Worm (Caenorhabditis elegans) whole organism, L2 larva: ENCODE data around the gene prx-14.
"Not testable (repeated sequence)": the region's sequence is repeated elsewhere in the genome, so short reads cannot be mapped to it uniquely, and the experiment has no call there.

ENCODE experiments used
- C34F6.9 ChIP-seq: fragments of 150-350 bp; optimal IDR thresholded peaks from 2 replicates; lab custom pipeline; 2014; ENCODE audit warnings: missing biosample characterization, missing genetic modification characterization
- F13H6.1 ChIP-seq: sonication (generic microtip); optimal IDR thresholded peaks from 2 replicates; lab custom pipeline; 2016; ENCODE audit warnings: missing genetic modification characterization, missing compliant biosample characterization
- R02D3.7 ChIP-seq: fragments of 150-350 bp; optimal IDR thresholded peaks from 2 replicates; lab custom pipeline; 2014; ENCODE audit warnings: missing biosample characterization, missing genetic modification characterization
- ZK546.5 ChIP-seq: sonication (generic microtip); optimal IDR thresholded peaks from 2 replicates; lab custom pipeline; 2017; ENCODE audit warnings: missing biosample characterization, missing genetic modification characterization
- aly-2 ChIP-seq: fragments of 150-350 bp; optimal IDR thresholded peaks from 2 replicates; lab custom pipeline; 2014; ENCODE audit warnings: missing biosample characterization, missing genetic modification characterization
- ama-1 ChIP-seq: fragments of 150-350 bp; optimal IDR thresholded peaks from 2 replicates; lab custom pipeline; 2018; ENCODE audit warnings: inconsistent platforms
- crh-2 ChIP-seq: sonication (generic microtip); optimal IDR thresholded peaks from 2 replicates; lab custom pipeline; 2017; ENCODE audit warnings: missing biosample characterization, missing genetic modification characterization
- egl-27 ChIP-seq: sonication (generic microtip); optimal IDR thresholded peaks from 3 replicates; lab custom pipeline; 2017; ENCODE audit warnings: missing biosample characterization, missing genetic modification reagents, missing genetic modification characterization
- elt-1 ChIP-seq: fragments of 150-350 bp; optimal IDR thresholded peaks from 2 replicates; lab custom pipeline; 2014; ENCODE audit warnings: missing biosample characterization, missing genetic modification characterization
- elt-3 ChIP-seq: sonication (generic microtip); optimal IDR thresholded peaks from 2 replicates; lab custom pipeline; 2017; ENCODE audit warnings: missing biosample characterization, missing genetic modification characterization
- fos-1 ChIP-seq: fragments of 150-350 bp; optimal IDR thresholded peaks from 2 replicates; lab custom pipeline; 2014; ENCODE audit warnings: missing biosample characterization, missing genetic modification characterization
- gmeb-1 ChIP-seq: fragments of 150-350 bp; optimal IDR thresholded peaks from 2 replicates; lab custom pipeline; 2014; ENCODE audit warnings: missing biosample characterization, missing genetic modification characterization
- lin-11 ChIP-seq: fragments of 150-350 bp; sonication (generic microtip); optimal IDR thresholded peaks from 2 replicates; lab custom pipeline; 2014; ENCODE audit warnings: missing biosample characterization, missing genetic modification characterization, inconsistent platforms, mixed read lengths
- nhr-10 ChIP-seq: sonication (generic microtip); optimal IDR thresholded peaks from 2 replicates; lab custom pipeline; 2017; ENCODE audit warnings: missing biosample characterization, missing genetic modification characterization
- nhr-11 ChIP-seq: fragments of 150-350 bp; optimal IDR thresholded peaks from 2 replicates; lab custom pipeline; 2014; ENCODE audit warnings: missing biosample characterization, missing genetic modification characterization
- nhr-12 ChIP-seq: fragments of 150-350 bp; optimal IDR thresholded peaks from 2 replicates; lab custom pipeline; 2014; ENCODE audit warnings: missing biosample characterization, missing genetic modification characterization
- nhr-129 ChIP-seq: fragments of 150-350 bp; optimal IDR thresholded peaks from 2 replicates; lab custom pipeline; 2014; ENCODE audit warnings: missing biosample characterization, missing genetic modification characterization
- nhr-21 ChIP-seq: fragments of 150-350 bp; optimal IDR thresholded peaks from 2 replicates; lab custom pipeline; 2014; ENCODE audit warnings: missing biosample characterization, missing genetic modification characterization
- nhr-23 ChIP-seq: fragments of 150-350 bp; optimal IDR thresholded peaks from 2 replicates; lab custom pipeline; 2014; ENCODE audit warnings: missing biosample characterization, missing genetic modification reagents, missing genetic modification characterization
- nhr-237 ChIP-seq: fragments of 150-350 bp; optimal IDR thresholded peaks from 2 replicates; lab custom pipeline; 2014; ENCODE audit warnings: missing biosample characterization, missing genetic modification characterization
- nhr-25 ChIP-seq: fragments of 150-350 bp; sonication (generic microtip); optimal IDR thresholded peaks from 3 replicates; lab custom pipeline; 2014; ENCODE audit warnings: missing biosample characterization, missing genetic modification characterization
- nhr-6 ChIP-seq: fragments of 150-350 bp; optimal IDR thresholded peaks from 2 replicates; lab custom pipeline; 2014; ENCODE audit warnings: missing biosample characterization, missing genetic modification characterization
- peb-1 ChIP-seq: fragments of 150-350 bp; optimal IDR thresholded peaks from 2 replicates; lab custom pipeline; 2014; ENCODE audit warnings: missing biosample characterization, missing genetic modification characterization
- sem-4 ChIP-seq: fragments of 150-350 bp; optimal IDR thresholded peaks from 2 replicates; lab custom pipeline; 2014; ENCODE audit warnings: missing biosample characterization, missing genetic modification reagents, missing genetic modification characterization
- skn-1 ChIP-seq: sonication (generic microtip); optimal IDR thresholded peaks from 2 replicates; lab custom pipeline; 2017; ENCODE audit warnings: missing biosample characterization, missing genetic modification characterization
- sma-9 ChIP-seq, 2 experiments: fragments of 150-350 bp in 1 of 2; sonication (generic microtip) in 1 of 2; optimal IDR thresholded peaks; 2 replicates each; lab custom pipeline; 2014 to 2016; ENCODE audit warnings: missing genetic modification characterization in 2 of 2, mild to moderate bottlenecking in 1 of 2, missing biosample characterization in 1 of 2, missing compliant biosample characterization in 1 of 2, missing genetic modification reagents in 1 of 2, moderate library complexity in 1 of 2
- snpc-4 ChIP-seq: fragments of 150-350 bp; optimal IDR thresholded peaks from 2 replicates; lab custom pipeline; 2014; ENCODE audit warnings: missing biosample characterization, missing genetic modification characterization
- unc-39 ChIP-seq: fragments of 150-350 bp; optimal IDR thresholded peaks from 2 replicates; lab custom pipeline; 2014; ENCODE audit warnings: missing biosample characterization, missing genetic modification characterization
- zag-1 ChIP-seq: fragments of 150-350 bp; optimal IDR thresholded peaks from 2 replicates; lab custom pipeline; 2014; ENCODE audit warnings: missing biosample characterization, missing genetic modification characterization
- ztf-1 ChIP-seq: fragments of 200-800 bp; sonication (Bioruptor generic); conservative IDR thresholded peaks from 2 replicates; pipeline ENCODE4 v1.3.6; 2022; ENCODE audit warnings: missing genetic modification characterization, missing compliant biosample characterization
- ztf-11 ChIP-seq: sonication (generic microtip); optimal IDR thresholded peaks from 2 replicates; lab custom pipeline; 2017; ENCODE audit warnings: missing biosample characterization, missing genetic modification characterization
- ztf-4 ChIP-seq: fragments of 150-350 bp; optimal IDR thresholded peaks from 2 replicates; lab custom pipeline; 2014; ENCODE audit warnings: missing biosample characterization, missing genetic modification characterization

Gene prx-14

ce11 chrIV:11186729-11187128, 3.8 kb downstream of the prx-14 start, which contains the start of gene sdz-27:
sdz-27 (plus strand) TSS chrIV:11187029.
- TF ChIP-seq ZK546.5 (tag; lab: Kevin White, UChicago) (no peak), nhr-237 (tag; lab: Kevin White, UChicago) (no peak), nhr-6 (tag; lab: Kevin White, UChicago) (no peak), R02D3.7 (tag; lab: Kevin White, UChicago) (no peak), elt-3 (tag; lab: Kevin White, UChicago) (no peak), fos-1 (tag; lab: Kevin White, UChicago) (no peak), nhr-11 (tag; lab: Kevin White, UChicago) (no peak), skn-1 (tag; lab: Kevin White, UChicago) (no peak)

ce11 chrIV:11189411-11189810, 6.5 kb downstream of the prx-14 start, which contains the start of gene fbxb-79:
fbxb-79 (minus strand) TSS chrIV:11189511.
- TF ChIP-seq unc-39 = no peak
- no peak for TF ChIP-seq nhr-10 (tag; lab: Kevin White, UChicago)
- TF ChIP-seq elt-1 = no peak
- TF ChIP-seq F13H6.1 (tag; lab: Kevin White, UChicago) = no peak
- TF ChIP-seq nhr-25 (tag; lab: Kevin White, UChicago) = no peak
- no peak for TF ChIP-seq R02D3.7 (tag; lab: Kevin White, UChicago)
- no peak for TF ChIP-seq ztf-1
- no peak for TF ChIP-seq sma-9 (GFP tag; optimal IDR thresholded peaks at IDR 0.05; lab: Kevin White, UChicago)
- TF ChIP-seq sma-9 (tag; optimal IDR thresholded peaks at IDR 0.05; lab: Kevin White, UChicago) = no peak
- TF ChIP-seq aly-2 (tag; lab: Kevin White, UChicago) = no peak

- TF ChIP-seq nhr-10 (tag; lab: Kevin White, UChicago); unc-39; nhr-237 (tag; lab: Kevin White, UChicago): not testable (repeated sequence)
- TF ChIP-seq, all 48 proteins: peak for 0; not testable (repeated sequence) for 48
Observed at ce11 chrIV:11198983-11199382, 16.1 kb downstream of the prx-14 start, which contains the start of gene R07H5.16. R07H5.16 (plus strand) TSS chrIV:11199330.

DNA sequence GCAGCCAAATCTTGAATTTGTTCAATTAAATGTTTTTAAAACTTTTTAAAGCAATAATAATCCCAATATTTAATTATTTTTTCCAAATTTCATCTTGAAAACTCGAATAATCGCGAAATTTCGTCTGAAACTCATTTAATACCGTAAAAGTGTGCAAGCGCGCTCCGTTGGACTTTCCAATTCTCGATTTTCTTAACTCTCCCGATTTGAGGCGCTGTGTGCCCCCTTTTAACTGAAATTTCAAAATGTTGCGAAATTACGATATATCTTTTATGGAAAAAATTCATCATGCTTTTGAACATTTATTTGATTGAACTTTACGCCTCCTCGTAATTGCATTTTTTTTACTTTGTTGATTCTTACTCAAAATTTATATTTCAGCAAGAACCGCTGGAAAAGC, 19.5 kb downstream of the prx-14 start, which contains the start of gene R07H5.11:
Gene R07H5.11 (plus strand): TSS at position 380 of the 400 bp plus-strand sequence.
- TF ChIP-seq gmeb-1 (tag; lab: Kevin White, UChicago); sem-4 (tag; lab: Kevin White, UChicago); peb-1: not testable (repeated sequence)

ce11 chrIV:11207186-11207585, 24.3 kb downstream of the prx-14 start, which contains the start of gene R07H5.9:
R07H5.9 (plus strand) TSS chrIV:11207486.
- TF ChIP-seq zag-1 (tag; lab: Kevin White, UChicago) (no peak), lin-11 (tag; lab: Kevin White, UChicago) (no peak), R02D3.7 (tag; lab: Kevin White, UChicago) (no peak), nhr-129 (tag; lab: Kevin White, UChicago) (no peak), skn-1 (tag; lab: Kevin White, UChicago) (no peak), C34F6.9 (tag; lab: Kevin White, UChicago) (no peak), ZK546.5 (tag; lab: Kevin White, UChicago) (no peak), egl-27 (tag; lab: Kevin White, UChicago) (no peak), elt-3 (tag; lab: Kevin White, UChicago) (no peak), peb-1 (no peak), nhr-10 (tag; lab: Kevin White, UChicago) (no peak), ztf-11 (tag; lab: Kevin White, UChicago) (no peak), ztf-4 (no peak), nhr-23 (tag; lab: Kevin White, UChicago) (no peak), crh-2 (tag; lab: Kevin White, UChicago) (no peak), nhr-12 (tag; lab: Kevin White, UChicago) (no peak)

DNA sequence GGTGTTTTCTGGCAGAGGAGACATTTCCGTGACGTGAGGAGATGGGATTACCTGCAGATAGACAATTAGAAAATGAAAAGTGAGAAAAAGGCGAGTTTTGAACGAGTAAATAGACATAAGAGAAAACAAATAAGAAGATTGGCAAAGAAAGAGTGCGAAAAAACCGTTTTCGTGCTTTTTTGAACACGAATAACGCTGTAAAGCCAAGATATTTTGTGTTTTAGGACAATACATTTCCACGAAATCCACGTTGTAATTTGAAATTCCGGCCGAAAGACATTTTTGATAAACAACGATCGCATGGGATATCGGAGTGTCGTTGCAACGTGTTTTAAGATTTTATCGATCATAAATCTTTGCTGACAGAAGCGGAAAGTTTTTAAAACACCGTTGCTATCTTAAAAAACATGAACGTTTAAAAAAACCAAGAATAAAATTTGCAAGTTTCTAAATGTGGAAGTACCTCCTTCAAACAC, 27.9 kb downstream of the prx-14 start, which contains the start of gene adk-1:
Gene adk-1 (minus strand): TSS at position 51 of the 476 bp plus-strand sequence.
- TF ChIP-seq nhr-21 = no peak
- TF ChIP-seq ama-1 (lab: Kevin White, UChicago) = no peak
- no peak for TF ChIP-seq snpc-4 (tag; lab: Kevin White, UChicago)
